Worm (Caenorhabditis elegans): Measurements from ENCODE around the gene T02G5.7.

Gene T02G5.7

DNA sequence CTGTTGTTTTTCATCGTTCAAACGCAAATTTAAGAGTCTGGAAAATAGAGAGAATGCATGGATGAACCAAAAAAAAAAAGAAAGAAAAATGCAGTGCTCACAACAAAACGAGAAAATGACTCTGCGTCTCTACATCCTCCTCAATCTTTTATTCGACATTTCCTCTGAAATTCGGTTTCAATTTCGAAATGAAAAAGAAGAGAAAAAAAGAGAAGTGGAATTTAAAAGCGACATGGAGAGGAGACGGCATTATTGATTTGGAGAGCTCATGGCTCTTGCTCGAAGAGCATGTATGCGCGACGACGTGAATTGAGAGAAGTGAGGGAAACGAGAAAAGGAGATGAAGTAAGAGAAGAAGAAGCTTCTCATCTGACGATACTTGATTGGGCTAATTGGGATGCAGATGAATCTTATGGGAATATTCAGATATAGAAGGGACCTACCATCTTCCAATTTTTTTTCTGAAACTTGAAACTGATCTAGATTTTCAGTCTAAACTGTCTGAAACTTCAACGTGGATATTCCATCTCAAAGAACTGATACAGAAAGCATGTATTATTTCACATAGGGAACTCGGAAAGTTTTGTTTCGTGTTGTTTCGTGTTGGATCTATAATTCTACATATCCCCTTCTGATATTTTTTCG, 35.7 kb downstream of the T02G5.7 start:
- TF ChIP-seq ceh-82 (tag; optimal IDR thresholded peaks at IDR 0.05) (peak in 2 of 3 experiments; percentile 20 to 44), fkh-8 (tag; optimal IDR thresholded peaks at IDR 0.05) (peak; percentile 34), sptf-1 (tag; optimal IDR thresholded peaks at IDR 0.05) (no peak), lin-14 (GFP tag; optimal IDR thresholded peaks at IDR 0.05) (peak; percentile 67), efl-3 (GFP tag; optimal IDR thresholded peaks at IDR 0.05) (no peak), C16A3.4 (tag; optimal IDR thresholded peaks at IDR 0.05) (no peak), vab-15 (tag; optimal IDR thresholded peaks at IDR 0.05) (no peak), F16B12.6 (tag; optimal IDR thresholded peaks at IDR 0.05) (peak; percentile 13), C04F5.9 (tag; optimal IDR thresholded peaks at IDR 0.05) (no peak), lsy-2 (tag; optimal IDR thresholded peaks at IDR 0.05) (peak in 1 of 2 experiments; percentile 56), fkh-10 (GFP tag; optimal IDR thresholded peaks at IDR 0.05) (peak; percentile 71), efl-1 (optimal IDR thresholded peaks at IDR 0.05) (peak in 1 of 2 experiments; percentile 5), efl-1 (GFP tag; optimal IDR thresholded peaks at IDR 0.05 in 1 of 2) (no peak), isw-1 (GFP tag; IDR thresholded peaks at IDR 0.05) (peak; percentile 18; the same call in 1 of the 2 replicates), zag-1 (tag; optimal IDR thresholded peaks at IDR 0.05) (no peak), nhr-71 (tag; optimal IDR thresholded peaks at IDR 0.05) (peak; percentile 12)

DNA sequence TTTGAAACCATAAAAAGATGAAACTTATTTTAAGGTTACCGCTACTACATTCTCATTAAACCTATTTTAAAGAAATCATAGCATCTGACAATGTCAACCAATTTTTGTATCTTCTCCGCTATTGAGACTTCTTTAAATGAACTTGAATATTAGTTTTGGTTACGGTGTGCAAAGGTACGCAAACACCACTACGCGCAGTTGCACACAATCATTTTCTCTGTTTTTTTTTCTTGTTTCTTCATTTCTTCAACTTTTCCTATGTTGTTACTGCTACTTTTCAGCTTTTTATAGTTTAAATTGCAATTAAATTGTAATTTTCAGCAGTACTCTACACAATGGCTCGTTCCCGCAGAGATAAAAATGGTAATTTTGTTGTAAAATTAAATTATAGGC, 36.2 kb downstream of the T02G5.7 start, which contains the start of gene F10E7.5:
F10E7.5 (plus strand) TSS at position 322 of the 393 bp plus-strand sequence.
- TF ChIP-seq lin-35 (GFP tag; optimal IDR thresholded peaks at IDR 0.05): peak; percentile 51 to 68
- TF ChIP-seq hpl-2 (GFP tag; optimal IDR thresholded peaks at IDR 0.05): no peak
- TF ChIP-seq nhr-11 (tag; optimal IDR thresholded peaks at IDR 0.05): no peak
- TF ChIP-seq snpc-4 (tag; optimal IDR thresholded peaks at IDR 0.05): peak; percentile 23
- TF ChIP-seq ceh-63 (GFP tag; optimal IDR thresholded peaks at IDR 0.05): no peak
- TF ChIP-seq elt-3 (tag; optimal IDR thresholded peaks at IDR 0.05): no peak
- no peak for TF ChIP-seq fkh-8 (tag; optimal IDR thresholded peaks at IDR 0.05)
- TF ChIP-seq egl-13 (tag; optimal IDR thresholded peaks at IDR 0.05): no peak
- no peak for TF ChIP-seq zip-4 (GFP tag; optimal IDR thresholded peaks at IDR 0.05)
- no peak for TF ChIP-seq tlp-1 (tag; optimal IDR thresholded peaks at IDR 0.05)
- TF ChIP-seq hlh-4 (tag; optimal IDR thresholded peaks at IDR 0.05): no peak
- TF ChIP-seq unc-86 (tag; optimal IDR thresholded peaks at IDR 0.05): peak; percentile 14
- TF ChIP-seq vab-15 (tag; optimal IDR thresholded peaks at IDR 0.05): no peak
- peak; percentile 83 for TF ChIP-seq mep-1 (tag; optimal IDR thresholded peaks at IDR 0.05)
- TF ChIP-seq nhr-76 (tag; optimal IDR thresholded peaks at IDR 0.05): no peak
- TF ChIP-seq rnt-1 (tag; optimal IDR thresholded peaks at IDR 0.05): peak; percentile 53
- TF ChIP-seq nhr-84 (tag; optimal IDR thresholded peaks at IDR 0.05): no peak
- no peak for TF ChIP-seq aha-1 (tag; optimal IDR thresholded peaks at IDR 0.05)
- TF ChIP-seq zag-1 (tag; optimal IDR thresholded peaks at IDR 0.05): no peak
- peak; percentile 23 for TF ChIP-seq fos-1 (tag; optimal IDR thresholded peaks at IDR 0.05)
- TF ChIP-seq fkh-4 (tag; optimal IDR thresholded peaks at IDR 0.05; ENCODE audit: borderline replicate concordance): no peak
- no peak for TF ChIP-seq skn-1 (tag; optimal IDR thresholded peaks at IDR 0.05)
- no peak for TF ChIP-seq nhr-77 (tag; optimal IDR thresholded peaks at IDR 0.05)
- no peak for TF ChIP-seq nhr-237 (tag; optimal IDR thresholded peaks at IDR 0.05)
- TF ChIP-seq unc-98 (GFP tag; IDR thresholded peaks at IDR 0.05): no peak
- TF ChIP-seq nhr-47 (tag; optimal IDR thresholded peaks at IDR 0.05): peak; percentile 55
- no peak for TF ChIP-seq lin-39 (tag; optimal IDR thresholded peaks at IDR 0.05)
- TF ChIP-seq nhr-12 (tag; optimal IDR thresholded peaks at IDR 0.05): no peak
- no peak for TF ChIP-seq tbx-2 (tag; optimal IDR thresholded peaks at IDR 0.05)
- peak; percentile 35; the same call in 1 of the 2 replicates for TF ChIP-seq isw-1 (GFP tag; IDR thresholded peaks at IDR 0.05)
- peak; percentile 44 to 58 (median 44) for TF ChIP-seq ceh-82 (tag; optimal IDR thresholded peaks at IDR 0.05)
- no peak for TF ChIP-seq egl-27 (tag; optimal IDR thresholded peaks at IDR 0.05)
- TF ChIP-seq ceh-8 (GFP tag; optimal IDR thresholded peaks at IDR 0.05): no peak
- TF ChIP-seq unc-30 (tag; optimal IDR thresholded peaks at IDR 0.05): no peak
- no peak for TF ChIP-seq pag-3 (tag; optimal IDR thresholded peaks at IDR 0.05; ENCODE audit: borderline replicate concordance, insufficient read depth)
- TF ChIP-seq ztf-4 (tag; optimal IDR thresholded peaks at IDR 0.05): no peak
- TF ChIP-seq dpl-1 (GFP tag; optimal IDR thresholded peaks at IDR 0.05): peak; percentile 21 to 69 (median 68)
- no peak for TF ChIP-seq lin-14 (GFP tag; optimal IDR thresholded peaks at IDR 0.05)
- TF ChIP-seq mdl-1 (tag; optimal IDR thresholded peaks at IDR 0.05): peak in 1 of 2 experiments; percentile 36
- TF ChIP-seq nhr-19 (GFP tag; conservative IDR thresholded peaks at IDR 0.05): no peak
- peak; percentile 40 for TF ChIP-seq aly-2 (tag; optimal IDR thresholded peaks at IDR 0.05)

Data from whole organism, L1 larva.